Worm (Caenorhabditis elegans) whole organism, mixed stage, embryonic: ENCODE measurements around the gene srw-77.

Experiments used
- blmp-1 ChIP-seq: fragments of 150-350 bp; optimal IDR thresholded peaks from 2 replicates; lab custom pipeline; 2014; ENCODE audit warnings: missing biosample characterization, missing genetic modification characterization
- drap-1 ChIP-seq: fragments of 200-800 bp; sonication (Bioruptor generic); optimal IDR thresholded peaks from 3 replicates; lab custom pipeline; 2018; ENCODE audit warnings: mild to moderate bottlenecking, missing genetic modification characterization, missing compliant biosample characterization
- elt-3 ChIP-seq: fragments of 150-350 bp; optimal IDR thresholded peaks from 2 replicates; lab custom pipeline; 2014; ENCODE audit warnings: missing biosample characterization, missing genetic modification characterization
- flh-1 ChIP-seq: fragments of 200-800 bp; sonication (Bioruptor generic); optimal IDR thresholded peaks from 2 replicates; lab custom pipeline; 2018; ENCODE audit warnings: mild to moderate bottlenecking, missing genetic modification characterization, moderate library complexity, missing compliant biosample characterization
- lin-13 ChIP-seq: fragments of 150-350 bp; optimal IDR thresholded peaks from 2 replicates; lab custom pipeline; 2014; ENCODE audit warnings: missing biosample characterization, missing genetic modification characterization
- mab-5 ChIP-seq: fragments of 150-350 bp; optimal IDR thresholded peaks from 2 replicates; lab custom pipeline; 2014; ENCODE audit warnings: missing biosample characterization, missing genetic modification characterization
- mep-1 ChIP-seq: fragments of 150-350 bp; optimal IDR thresholded peaks from 2 replicates; lab custom pipeline; 2017; ENCODE audit warnings: missing biosample characterization, missing genetic modification reagents, missing genetic modification characterization, inconsistent platforms
- nhr-12 ChIP-seq: fragments of 150-350 bp; optimal IDR thresholded peaks from 2 replicates; lab custom pipeline; 2014; ENCODE audit warnings: missing biosample characterization, missing genetic modification characterization
- nhr-28 ChIP-seq: fragments of 150-350 bp; optimal IDR thresholded peaks from 2 replicates; lab custom pipeline; 2014; ENCODE audit warnings: missing biosample characterization, missing genetic modification characterization
- sem-2 ChIP-seq: fragments of 200-800 bp; sonication (Bioruptor generic); optimal IDR thresholded peaks from 2 replicates; lab custom pipeline; 2018; ENCODE audit warnings: mild to moderate bottlenecking, missing genetic modification characterization, missing compliant biosample characterization
- snpc-4 ChIP-seq: fragments of 150-350 bp; optimal IDR thresholded peaks from 2 replicates; lab custom pipeline; 2014; ENCODE audit warnings: missing biosample characterization, missing genetic modification characterization

- no peak for TF ChIP-seq nhr-28 (tag; lab: Kevin White, UChicago)
- no peak for TF ChIP-seq blmp-1 (tag; lab: Kevin White, UChicago)
- no peak for TF ChIP-seq lin-13
- no peak for TF ChIP-seq mep-1 (tag; lab: Kevin White, UChicago)
- no peak for TF ChIP-seq snpc-4 (tag; lab: Kevin White, UChicago)
- TF ChIP-seq elt-3 (tag; lab: Kevin White, UChicago): no peak
- TF ChIP-seq nhr-12: no peak
- no peak for TF ChIP-seq mab-5
- no peak for TF ChIP-seq drap-1 (GFP tag; lab: Kevin White, UChicago)
- TF ChIP-seq sem-2 (GFP tag; lab: Kevin White, UChicago): no peak
- TF ChIP-seq flh-1 (GFP tag; lab: Kevin White, UChicago): no peak
These were observed 5.3 kb downstream of the srw-77 start, which contains the start of gene srw-76 for ce11 chrV:16638204-16638603.
